Worm (Caenorhabditis elegans): ENCODE data around the gene dct-6.
A peak's percentile ranks its signal among the peaks of the same experiment; 100 is the strongest.

dct-6 gene

DNA sequence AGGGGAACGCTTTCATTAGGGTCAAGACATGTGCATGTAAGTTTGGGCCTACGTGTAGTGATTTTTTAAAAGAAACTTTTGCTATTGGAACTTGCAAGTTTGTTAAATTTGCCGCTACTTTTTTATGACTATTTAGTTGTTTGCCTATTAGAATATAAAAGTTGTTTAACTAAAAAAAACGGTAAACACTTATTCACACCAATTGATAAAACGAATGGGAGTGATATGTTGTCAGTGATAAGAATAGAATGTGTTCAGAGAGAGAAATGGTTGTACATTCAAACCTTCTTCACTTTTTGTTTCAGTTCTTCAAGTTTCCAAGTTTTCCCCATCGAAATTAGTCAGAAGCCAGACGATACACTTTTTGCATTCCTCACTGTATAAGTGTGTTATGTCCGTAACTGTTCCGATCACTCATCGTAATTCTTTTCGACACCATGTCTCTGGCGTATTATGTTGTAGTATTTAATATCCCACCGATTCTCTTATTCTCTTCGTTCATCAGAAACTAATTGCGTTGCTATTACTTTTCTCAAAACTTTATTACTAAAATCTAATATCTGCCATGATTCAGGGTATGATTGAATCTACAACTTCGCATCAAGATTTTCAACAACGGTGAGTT is at the start of gene dct-6:
Gene dct-6, plus strand, starts transcription at position 575 of the 625 bp plus-strand sequence.
- TF ChIP-seq dao-5 (tag; optimal IDR thresholded peaks at IDR 0.05) = no peak
- no peak for TF ChIP-seq W03F9.2 (tag; optimal IDR thresholded peaks at IDR 0.05)
- TF ChIP-seq him-1 (tag; optimal IDR thresholded peaks at IDR 0.05) = no peak

DNA sequence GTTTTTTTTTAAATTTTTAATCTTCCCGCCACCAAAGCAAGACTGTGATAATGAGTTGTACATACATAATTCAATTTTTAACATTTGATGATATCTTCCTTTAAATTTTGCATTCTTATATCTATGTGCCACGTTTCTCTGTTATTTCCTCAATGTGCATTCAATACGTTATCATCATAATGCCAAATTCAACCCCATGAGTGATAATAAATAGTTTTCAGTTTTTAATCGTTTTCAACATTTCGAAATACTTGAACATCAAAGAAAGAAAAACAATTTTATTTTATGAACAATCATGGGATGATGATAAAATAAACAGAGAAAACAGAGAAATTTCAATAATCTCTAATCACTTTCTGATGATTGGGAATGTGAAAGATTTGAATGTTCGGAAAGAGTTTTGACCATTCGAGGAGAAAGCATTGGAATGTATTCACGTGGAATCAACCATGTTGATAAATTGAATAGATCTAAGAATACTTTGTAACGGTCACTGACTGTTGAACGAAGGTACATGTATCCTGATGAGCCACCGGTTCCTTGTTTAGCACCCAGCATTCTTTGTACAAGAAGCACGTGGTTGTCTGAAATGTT is 48.8 kb upstream of the dct-6 start:
- peak; percentile 9 for TF ChIP-seq W03F9.2 (tag; optimal IDR thresholded peaks at IDR 0.05)
- no peak for TF ChIP-seq dao-5 (tag; optimal IDR thresholded peaks at IDR 0.05)

DNA sequence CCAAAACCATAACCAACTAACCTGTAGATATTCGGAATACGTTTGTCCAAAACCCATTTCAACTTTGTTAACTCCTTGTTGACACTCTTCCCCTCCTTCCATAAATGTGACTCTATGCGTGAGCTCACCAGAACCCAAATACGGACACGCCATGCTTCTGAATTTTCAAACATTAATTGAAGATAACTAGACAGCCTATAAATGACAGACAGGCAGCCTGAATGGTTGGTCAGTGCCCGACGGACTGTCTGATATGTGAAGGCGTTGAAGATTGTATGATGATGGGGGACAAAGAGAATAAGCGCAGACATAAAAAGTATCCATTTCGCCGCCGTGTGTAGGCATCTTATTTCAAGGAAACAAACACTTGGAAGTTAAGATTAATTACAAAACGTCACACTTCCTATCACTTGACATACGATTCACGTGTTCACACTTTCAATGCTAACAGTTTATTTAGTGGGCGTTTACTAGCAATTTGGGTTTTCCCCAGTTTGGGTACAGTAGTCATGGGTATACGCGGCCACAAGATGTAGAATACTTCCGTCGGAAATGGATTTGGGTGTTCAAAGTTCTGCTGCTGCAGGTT is 46.3 kb upstream of the dct-6 start, which contains the start of the genes tdo-2 and C28H8.2:
Gene tdo-2, minus strand, starts transcription at position 157 of the 589 bp plus-strand sequence.
Gene C28H8.2, plus strand, starts transcription at position 524 of the 589 bp plus-strand sequence.
- TF ChIP-seq him-1 (tag; optimal IDR thresholded peaks at IDR 0.05) (no peak), W03F9.2 (tag; optimal IDR thresholded peaks at IDR 0.05) (no peak), dao-5 (tag; optimal IDR thresholded peaks at IDR 0.05) (no peak)

DNA sequence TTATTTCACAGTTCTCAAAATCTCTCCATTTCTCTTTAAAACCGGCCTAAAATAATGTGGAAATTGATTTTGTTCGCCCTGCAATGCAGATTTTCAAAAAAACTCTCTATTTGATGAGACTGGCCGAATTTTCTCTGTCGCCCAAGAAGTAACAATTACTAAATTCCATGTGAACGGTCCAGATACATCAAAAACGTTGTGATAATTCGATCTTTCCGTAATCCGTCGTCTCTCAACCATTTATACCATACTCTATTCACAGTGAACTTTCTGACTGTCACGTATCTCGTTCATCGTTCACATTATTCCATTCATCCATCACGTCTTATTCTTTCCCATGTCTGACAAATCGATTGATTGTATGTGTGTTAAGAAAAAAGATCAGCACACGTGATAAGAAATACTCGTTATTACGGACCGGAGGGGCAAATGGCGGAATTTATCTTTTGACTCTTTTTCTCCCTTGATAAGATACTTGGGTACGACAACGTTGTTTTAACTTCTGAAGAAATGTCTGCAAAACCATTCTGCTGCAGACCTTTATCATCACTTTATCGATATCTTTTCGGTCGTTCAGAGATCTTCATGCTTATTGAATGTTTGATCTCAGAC is 45.0 kb upstream of the dct-6 start:
- TF ChIP-seq W03F9.2 (tag; optimal IDR thresholded peaks at IDR 0.05) (no peak), dao-5 (tag; optimal IDR thresholded peaks at IDR 0.05) (no peak), him-1 (tag; optimal IDR thresholded peaks at IDR 0.05) (no peak)

DNA sequence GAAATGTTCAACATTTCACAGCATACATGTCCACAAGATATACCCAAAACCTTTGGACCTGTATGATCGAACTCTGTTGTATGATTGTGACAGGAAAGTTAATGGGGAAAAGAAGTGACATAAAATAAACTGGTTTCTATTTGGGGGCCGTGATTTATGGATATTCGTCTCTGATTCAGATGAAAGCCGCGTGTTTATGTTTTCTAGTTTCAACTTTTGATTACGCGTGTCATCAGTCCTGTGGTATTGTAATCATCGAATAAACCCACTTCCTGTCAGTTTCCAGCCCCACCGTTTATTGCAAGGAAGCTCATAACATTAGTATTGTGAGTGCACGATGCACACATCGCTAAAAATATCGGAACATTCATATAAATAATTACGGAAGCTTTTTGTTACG is 44.0 kb upstream of the dct-6 start:
- TF ChIP-seq him-1 (tag; optimal IDR thresholded peaks at IDR 0.05) (no peak), W03F9.2 (tag; optimal IDR thresholded peaks at IDR 0.05) (no peak), dao-5 (tag; optimal IDR thresholded peaks at IDR 0.05) (no peak)

DNA sequence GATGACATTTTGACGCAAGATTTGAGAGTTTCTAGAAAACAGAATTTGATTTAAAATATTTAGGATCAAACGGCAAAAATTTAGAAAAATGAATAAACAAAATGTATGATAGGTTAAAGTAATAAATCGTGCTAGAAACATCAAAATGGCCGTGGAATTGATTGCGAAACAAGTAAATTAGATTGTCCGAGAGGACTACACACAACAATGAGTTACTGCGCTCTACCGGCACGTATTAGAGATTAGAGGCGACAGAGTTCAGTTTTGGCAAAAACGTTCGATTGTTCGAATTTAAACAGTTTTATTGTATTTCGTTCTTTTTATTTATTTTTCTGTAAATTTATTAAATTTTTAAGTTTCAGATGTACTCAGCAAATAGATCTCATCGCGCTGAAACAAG is 40.5 kb upstream of the dct-6 start, which contains the start of the genes dnc-2 and bcl-7:
Gene dnc-2, minus strand, starts transcription at position 33 of the 400 bp plus-strand sequence.
Gene bcl-7, plus strand, starts transcription at position 363 of the 400 bp plus-strand sequence.
- TF ChIP-seq him-1 (tag; optimal IDR thresholded peaks at IDR 0.05) (no peak), W03F9.2 (tag; optimal IDR thresholded peaks at IDR 0.05) (peak; percentile 8), dao-5 (tag; optimal IDR thresholded peaks at IDR 0.05) (no peak)

DNA sequence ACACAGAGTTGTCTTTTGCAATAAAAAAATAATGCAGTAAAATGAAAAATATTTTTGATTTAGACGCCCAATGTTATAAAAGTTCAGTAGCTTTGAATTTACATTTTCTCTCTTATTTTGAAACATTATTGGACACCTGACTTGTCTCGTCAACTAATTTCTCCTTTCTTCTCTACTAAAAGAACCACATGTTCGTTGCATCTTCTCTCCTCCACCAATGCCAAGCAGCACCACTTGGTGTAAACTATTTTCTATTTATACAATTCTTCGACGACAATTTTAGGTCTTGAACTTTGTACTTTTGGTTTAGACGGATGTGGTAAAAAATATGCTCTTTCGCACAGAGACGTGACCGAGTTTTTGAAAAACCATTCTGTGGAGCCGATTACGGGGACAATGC is 35.6 kb upstream of the dct-6 start:
- TF ChIP-seq W03F9.2 (tag; optimal IDR thresholded peaks at IDR 0.05) (no peak), dao-5 (tag; optimal IDR thresholded peaks at IDR 0.05) (no peak), him-1 (tag; optimal IDR thresholded peaks at IDR 0.05) (no peak)

DNA sequence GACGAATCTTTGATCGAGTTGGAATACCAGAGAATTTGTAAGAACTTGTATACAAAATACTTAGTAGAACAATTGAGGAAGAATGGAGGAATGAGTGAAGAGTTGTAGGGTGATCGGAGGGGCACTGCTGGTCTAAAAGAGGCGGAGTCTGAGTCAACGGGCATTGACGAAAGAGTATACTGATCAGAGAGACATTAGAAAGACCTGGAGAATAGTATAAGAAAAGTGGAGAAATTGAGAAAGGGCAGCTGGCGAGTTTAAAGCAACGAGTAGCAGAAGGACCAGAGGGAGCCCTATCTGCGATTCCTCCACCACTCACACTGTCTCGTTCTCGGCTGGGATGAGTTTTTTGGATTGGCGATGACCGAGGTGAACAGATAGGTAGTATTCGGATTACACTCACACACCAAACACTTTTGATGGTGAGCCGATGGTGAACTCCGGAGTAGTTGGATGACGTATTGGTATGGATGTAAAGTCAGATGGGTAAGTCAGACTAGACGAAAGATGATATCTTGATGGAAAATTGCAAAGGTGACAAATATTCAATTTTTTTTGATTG is 34.7 kb upstream of the dct-6 start, which contains the start of gene EGAP1.5:
Gene EGAP1.5, plus strand, starts transcription at position 289 of the 562 bp plus-strand sequence.
- TF ChIP-seq him-1 (tag; optimal IDR thresholded peaks at IDR 0.05) (no peak), W03F9.2 (tag; optimal IDR thresholded peaks at IDR 0.05) (no peak), dao-5 (tag; optimal IDR thresholded peaks at IDR 0.05) (no peak)

DNA sequence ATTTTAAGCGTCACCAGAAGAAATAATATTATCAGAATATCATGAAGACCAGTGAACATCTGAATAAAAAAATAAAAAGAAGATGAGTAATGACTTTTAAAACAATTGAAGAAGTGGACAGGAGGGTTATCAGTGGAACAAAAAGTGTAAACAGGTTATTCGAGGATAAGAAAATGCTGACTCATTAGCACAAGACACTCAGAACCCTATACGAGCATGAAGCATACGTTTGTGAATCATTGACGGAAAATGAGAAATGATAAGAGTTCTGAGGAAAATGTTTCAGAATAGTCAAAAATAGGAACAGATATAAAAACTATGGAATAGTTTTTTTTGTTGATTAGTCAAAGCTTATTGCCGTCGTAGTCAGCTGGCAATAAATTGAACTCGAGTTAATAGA is 33.4 kb upstream of the dct-6 start, which contains the start of gene zmp-1:
Gene zmp-1, minus strand, starts transcription at position 101 of the 400 bp plus-strand sequence.
- TF ChIP-seq W03F9.2 (tag; optimal IDR thresholded peaks at IDR 0.05) = no peak
- TF ChIP-seq him-1 (tag; optimal IDR thresholded peaks at IDR 0.05) = no peak
- no peak for TF ChIP-seq dao-5 (tag; optimal IDR thresholded peaks at IDR 0.05)

DNA sequence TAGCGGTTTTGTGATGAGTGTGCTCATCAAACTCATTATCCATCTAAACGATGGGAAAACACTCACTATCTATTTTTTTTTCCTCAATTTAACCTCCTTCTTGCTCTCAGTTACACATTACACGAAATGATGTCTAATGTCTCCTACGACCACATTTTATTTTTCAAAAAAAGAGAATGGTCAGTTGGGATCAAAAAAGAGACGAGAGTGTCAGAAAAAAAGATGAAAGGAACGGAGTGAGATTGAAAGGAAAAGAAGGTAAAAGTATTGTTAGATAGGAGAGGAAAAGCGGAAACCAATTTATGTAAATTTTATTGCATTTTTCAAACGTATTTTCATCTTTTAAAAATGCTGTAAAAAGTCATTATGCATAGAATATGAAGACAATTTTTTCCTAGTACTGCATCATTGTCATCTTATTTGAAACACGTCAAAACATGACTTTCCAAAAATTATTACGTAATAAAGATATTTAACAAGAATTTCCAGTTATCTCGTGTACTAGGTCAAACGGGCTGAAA is 32.0 kb upstream of the dct-6 start:
- TF ChIP-seq him-1 (tag; optimal IDR thresholded peaks at IDR 0.05) = no peak
- no peak for TF ChIP-seq dao-5 (tag; optimal IDR thresholded peaks at IDR 0.05)
- no peak for TF ChIP-seq W03F9.2 (tag; optimal IDR thresholded peaks at IDR 0.05)

DNA sequence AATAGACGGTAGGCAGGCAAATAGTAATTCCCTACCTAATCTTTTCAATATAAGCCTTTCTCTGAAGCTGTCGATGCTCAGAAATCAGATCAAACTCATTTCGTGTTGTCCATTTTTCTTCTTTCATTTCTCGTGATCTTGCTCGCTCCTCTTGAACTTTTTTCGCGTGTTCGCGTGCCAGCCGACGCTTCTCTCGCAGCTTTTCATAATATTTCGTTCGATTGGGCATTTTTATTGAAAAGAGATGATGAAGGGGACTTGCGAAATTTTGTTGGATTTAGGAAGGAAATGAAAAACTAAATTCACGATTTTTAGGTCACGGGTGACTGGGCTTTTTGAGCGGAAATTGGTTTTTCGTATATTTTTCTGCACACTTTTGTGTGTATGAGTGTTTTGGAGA is 29.2 kb upstream of the dct-6 start, which contains the start of gene EGAP1.1:
Gene EGAP1.1, minus strand, starts transcription at position 229 of the 400 bp plus-strand sequence.
- no peak for TF ChIP-seq dao-5 (tag; optimal IDR thresholded peaks at IDR 0.05)
- no peak for TF ChIP-seq W03F9.2 (tag; optimal IDR thresholded peaks at IDR 0.05)
- no peak for TF ChIP-seq him-1 (tag; optimal IDR thresholded peaks at IDR 0.05)

DNA sequence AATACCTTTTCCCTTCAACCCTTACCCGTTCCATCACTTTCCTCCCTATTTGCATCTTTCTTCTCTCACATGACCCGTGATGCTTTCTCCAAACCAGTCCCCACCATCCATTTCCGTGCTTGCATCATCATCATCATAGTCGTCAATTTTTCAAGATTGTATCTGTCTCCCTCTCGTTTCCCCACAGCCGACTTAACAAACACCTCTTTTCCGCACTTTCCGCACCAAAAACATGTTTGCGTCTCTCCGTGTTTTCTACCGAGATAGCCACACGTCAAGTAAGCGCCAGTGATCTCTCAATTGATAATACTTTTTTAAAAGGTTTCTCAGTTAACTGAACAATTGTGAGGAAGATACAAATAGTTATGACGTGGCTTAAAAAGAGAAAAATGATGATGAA is 28.2 kb upstream of the dct-6 start:
- TF ChIP-seq him-1 (tag; optimal IDR thresholded peaks at IDR 0.05) (no peak), W03F9.2 (tag; optimal IDR thresholded peaks at IDR 0.05) (peak; percentile 62), dao-5 (tag; optimal IDR thresholded peaks at IDR 0.05) (no peak)

DNA sequence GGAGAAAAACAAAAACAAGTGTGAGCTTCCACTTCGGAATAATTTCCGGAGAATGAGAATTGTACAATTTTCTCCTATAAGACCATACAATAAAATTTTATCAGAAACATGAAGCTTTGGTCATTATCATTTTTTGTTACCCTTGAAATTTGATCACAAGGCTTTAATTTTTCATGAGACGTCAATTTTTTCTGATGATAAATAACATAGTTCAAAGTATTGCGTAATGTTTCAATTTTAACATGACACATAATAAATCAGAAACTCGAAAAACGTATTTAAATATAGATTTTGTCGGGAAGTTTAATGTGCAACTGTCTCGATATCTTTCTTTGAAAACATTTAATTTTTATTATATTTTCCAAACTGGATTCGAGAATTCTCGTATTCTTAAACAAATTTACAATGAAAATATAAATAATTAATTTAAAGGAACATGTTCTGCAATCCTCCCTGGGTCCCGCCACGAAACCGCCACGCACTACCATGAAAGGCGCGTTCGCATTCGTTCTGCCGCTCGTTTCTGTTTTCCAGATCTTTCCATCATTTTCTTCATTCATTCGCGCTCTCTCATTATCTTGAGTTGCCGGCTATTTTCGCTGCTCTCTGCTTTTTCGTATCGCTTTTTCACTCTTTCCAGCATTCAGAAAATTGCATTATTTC is 27.3 kb upstream of the dct-6 start:
- TF ChIP-seq dao-5 (tag; optimal IDR thresholded peaks at IDR 0.05) = no peak
- peak; percentile 11 for TF ChIP-seq W03F9.2 (tag; optimal IDR thresholded peaks at IDR 0.05)
